Worm (Caenorhabditis elegans) whole organism, L4 larva: ENCODE results near the gene kel-10.

ENCODE experiments used
- D1046.2 ChIP-seq: fragments of 200-800 bp; sonication (Bioruptor generic); IDR thresholded peaks from 2 replicates; pipeline ENCODE4 v1.3.6; 2022; ENCODE audit warnings: missing genetic modification characterization, missing compliant biosample characterization
- F49E8.2 ChIP-seq: sonication (generic microtip); optimal IDR thresholded peaks from 2 replicates; lab custom pipeline; 2016; ENCODE audit warnings: missing compliant biosample characterization, mild to moderate bottlenecking, missing genetic modification characterization, borderline replicate concordance
- Y48G9A.11 ChIP-seq: fragments of 200-800 bp; sonication (Bioruptor generic); IDR thresholded peaks from 2 replicates; pipeline ENCODE4 v1.3.6; 2022; ENCODE audit warnings: missing genetic modification reagents, missing genetic modification characterization, missing compliant biosample characterization
- Y75B8A.6 ChIP-seq: fragments of 200-800 bp; sonication (Bioruptor generic); IDR thresholded peaks from 2 replicates; pipeline ENCODE4 v1.3.6; 2022; ENCODE audit warnings: missing genetic modification reagents, missing genetic modification characterization, missing compliant biosample characterization
- aha-1 ChIP-seq: fragments of 150-350 bp; peaks from one replicate; lab custom pipeline; 2014; ENCODE audit warnings: missing biosample characterization, missing genetic modification characterization
- ceh-20 ChIP-seq: fragments of 200-800 bp; sonication (Bioruptor generic); IDR thresholded peaks from 2 replicates; pipeline ENCODE4 v1.3.6; 2022; ENCODE audit warnings: missing genetic modification reagents, missing genetic modification characterization, missing compliant biosample characterization
- ceh-32 ChIP-seq: sonication (generic microtip); optimal IDR thresholded peaks from 2 replicates; lab custom pipeline; 2016; ENCODE audit warnings: mild to moderate bottlenecking, missing genetic modification characterization, missing compliant biosample characterization; ENCODE audit not compliant: poor library complexity
- ceh-44 ChIP-seq: fragments of 200-800 bp; sonication (Bioruptor generic); IDR thresholded peaks from 2 replicates; pipeline ENCODE4 v1.3.6; 2022; ENCODE audit warnings: missing genetic modification reagents, missing genetic modification characterization, missing compliant biosample characterization
- cey-2 ChIP-seq: sonication (generic microtip); optimal IDR thresholded peaks from 3 replicates; lab custom pipeline; 2017; ENCODE audit warnings: missing genetic modification characterization, mild to moderate bottlenecking, missing compliant biosample characterization, antibody characterized with exemption, borderline replicate concordance; ENCODE audit not compliant: insufficient read depth
- ctbp-1 ChIP-seq: fragments of 200-800 bp; sonication (Bioruptor generic); IDR thresholded peaks from 2 replicates; pipeline ENCODE4 v1.3.6; 2022; ENCODE audit warnings: missing genetic modification reagents, missing genetic modification characterization, missing compliant biosample characterization
- daf-19 ChIP-seq: fragments of 200-800 bp; sonication (Bioruptor generic); conservative IDR thresholded peaks from 2 replicates; pipeline ENCODE4 v1.3.6; 2022; ENCODE audit warnings: missing genetic modification characterization, missing compliant biosample characterization
- dpl-1 ChIP-seq: fragments of 150-350 bp; optimal IDR thresholded peaks from 2 replicates; lab custom pipeline; 2014; ENCODE audit warnings: missing biosample characterization, missing genetic modification reagents, missing genetic modification characterization
- egl-43 ChIP-seq: fragments of 200-800 bp; sonication (Bioruptor generic); IDR thresholded peaks from 2 replicates; pipeline ENCODE4 v1.3.6; 2022; ENCODE audit warnings: missing genetic modification reagents, missing genetic modification characterization, missing compliant biosample characterization
- hif-1 ChIP-seq, 2 experiments: sonication (generic microtip); optimal IDR thresholded peaks; 2 replicates each; lab custom pipeline; 2016 to 2017; ENCODE audit warnings: missing compliant biosample characterization in 2 of 2, missing genetic modification characterization in 2 of 2, missing genetic modification reagents in 2 of 2, missing genotype in 2 of 2, mild to moderate bottlenecking in 1 of 2
- hlh-30 ChIP-seq: sonication (generic microtip); optimal IDR thresholded peaks from 2 replicates; lab custom pipeline; 2017; ENCODE audit warnings: antibody characterized with exemption, mild to moderate bottlenecking, missing genetic modification characterization, missing compliant biosample characterization; ENCODE audit not compliant: insufficient read depth
- jun-1 ChIP-seq: fragments of 150-350 bp; optimal IDR thresholded peaks from 2 replicates; lab custom pipeline; 2014; ENCODE audit warnings: missing biosample characterization, missing genetic modification reagents, missing genetic modification characterization
- lin-15B ChIP-seq: fragments of 150-350 bp; sonication (generic microtip); optimal IDR thresholded peaks from 3 replicates; lab custom pipeline; 2014; ENCODE audit warnings: missing biosample characterization, missing genetic modification characterization
- lin-38 ChIP-seq: fragments of 200-800 bp; sonication (Bioruptor generic); IDR thresholded peaks from 2 replicates; pipeline ENCODE4 v1.3.6; 2022; ENCODE audit warnings: missing genetic modification reagents, missing genetic modification characterization, missing compliant biosample characterization
- lsy-2 ChIP-seq, 2 experiments: fragments of 150-350 bp in 1 of 2; sonication (generic microtip) in 1 of 2; optimal IDR thresholded peaks; 2 replicates each; lab custom pipeline; 2014 to 2017; ENCODE audit warnings: missing biosample characterization in 2 of 2, missing genetic modification characterization in 2 of 2
- madf-9 ChIP-seq: fragments of 200-800 bp; sonication (Bioruptor generic); conservative IDR thresholded peaks from 2 replicates; pipeline ENCODE4 v1.3.6; 2022; ENCODE audit warnings: missing genetic modification reagents, missing genetic modification characterization, missing compliant biosample characterization
- mdl-1 ChIP-seq, 2 experiments: fragments of 150-350 bp in 1 of 2; sonication (generic microtip) in 1 of 2; optimal IDR thresholded peaks; 2 replicates each; lab custom pipeline; 2014 to 2017; ENCODE audit warnings: missing biosample characterization in 2 of 2, missing genetic modification characterization in 2 of 2
- mep-1 ChIP-seq: fragments of 150-350 bp; sonication (generic microtip); optimal IDR thresholded peaks from 3 replicates; lab custom pipeline; 2014; ENCODE audit warnings: missing biosample characterization, missing genetic modification characterization
- mes-2 ChIP-seq: sonication (generic microtip); optimal IDR thresholded peaks from 2 replicates; lab custom pipeline; 2016; ENCODE audit warnings: missing genotype, mild to moderate bottlenecking, missing genetic modification characterization, missing compliant biosample characterization; ENCODE audit not compliant: poor library complexity, severe bottlenecking
- mxl-3 ChIP-seq: fragments of 200-800 bp; sonication (Bioruptor generic); optimal IDR thresholded peaks from 2 replicates; lab custom pipeline; 2018; ENCODE audit warnings: mild to moderate bottlenecking, missing genetic modification characterization, missing compliant biosample characterization
- nhr-10 ChIP-seq: fragments of 150-350 bp; optimal IDR thresholded peaks from 2 replicates; lab custom pipeline; 2014; ENCODE audit warnings: missing biosample characterization, missing genetic modification characterization
- nhr-28 ChIP-seq: fragments of 150-350 bp; optimal IDR thresholded peaks from 2 replicates; lab custom pipeline; 2014; ENCODE audit warnings: missing biosample characterization, missing genetic modification characterization
- nhr-42 ChIP-seq: fragments of 200-800 bp; sonication (Bioruptor generic); IDR thresholded peaks from 2 replicates; pipeline ENCODE4 v1.3.6; 2022; ENCODE audit warnings: missing genetic modification characterization, missing compliant biosample characterization
- nhr-48 ChIP-seq: sonication (generic microtip); optimal IDR thresholded peaks from 2 replicates; lab custom pipeline; 2016; ENCODE audit warnings: mild to moderate bottlenecking, missing genetic modification characterization, missing compliant biosample characterization
- nhr-77 ChIP-seq: fragments of 150-350 bp; optimal IDR thresholded peaks from 2 replicates; lab custom pipeline; 2014; ENCODE audit warnings: missing biosample characterization, missing genetic modification characterization
- rbr-2 ChIP-seq: sonication (generic microtip); optimal IDR thresholded peaks from 2 replicates; lab custom pipeline; 2016; ENCODE audit warnings: missing genotype, missing genetic modification characterization, missing compliant biosample characterization
- set-16 ChIP-seq: fragments of 200-800 bp; sonication (Bioruptor generic); IDR thresholded peaks from 2 replicates; pipeline ENCODE4 v1.3.6; 2022; ENCODE audit warnings: missing genetic modification reagents, missing genetic modification characterization, missing compliant biosample characterization
- snpc-1.2 ChIP-seq: fragments of 200-800 bp; sonication (Bioruptor generic); IDR thresholded peaks from 2 replicates; pipeline ENCODE4 v1.3.6; 2022; ENCODE audit warnings: missing genetic modification reagents, missing genetic modification characterization, missing compliant biosample characterization
- spr-1 ChIP-seq: sonication (generic microtip); optimal IDR thresholded peaks from 2 replicates; lab custom pipeline; 2016; ENCODE audit warnings: mild to moderate bottlenecking, missing genetic modification characterization, missing compliant biosample characterization
- spr-3 ChIP-seq: fragments of 200-800 bp; sonication (Bioruptor generic); optimal IDR thresholded peaks from 2 replicates; lab custom pipeline; 2018; ENCODE audit warnings: mild to moderate bottlenecking, missing genetic modification characterization, missing compliant biosample characterization
- unc-62 ChIP-seq, 3 experiments: fragments of 150-350 bp in 1 of 3; sonication (generic microtip); optimal IDR thresholded peaks in 2 of 3; peaks in 1 of 3; 1 replicate in 1 of 3; 2 replicates in 2 of 3; lab custom pipeline; 2014 to 2017; ENCODE audit warnings: missing biosample characterization in 3 of 3, missing genetic modification characterization in 3 of 3, missing genetic modification reagents in 3 of 3, missing genotype in 1 of 3
- vab-7 ChIP-seq: fragments of 200-800 bp; sonication (Bioruptor generic); IDR thresholded peaks from 2 replicates; pipeline ENCODE4 v1.3.6; 2022; ENCODE audit warnings: missing genetic modification reagents, missing genetic modification characterization, missing compliant biosample characterization
- zag-1 ChIP-seq: fragments of 150-350 bp; optimal IDR thresholded peaks from 2 replicates; lab custom pipeline; 2014; ENCODE audit warnings: missing biosample characterization, missing genetic modification characterization
- zfp-2 ChIP-seq: sonication (generic microtip); optimal IDR thresholded peaks from 2 replicates; lab custom pipeline; 2016; ENCODE audit warnings: mild to moderate bottlenecking, missing genetic modification characterization, missing compliant biosample characterization
- zfp-3 ChIP-seq: fragments of 200-800 bp; sonication (Bioruptor generic); conservative IDR thresholded peaks from 2 replicates; pipeline ENCODE4 v1.3.6; 2022; ENCODE audit warnings: missing genetic modification reagents, missing genetic modification characterization, missing compliant biosample characterization
- ztf-7 ChIP-seq: fragments of 150-350 bp; optimal IDR thresholded peaks from 2 replicates; lab custom pipeline; 2014; ENCODE audit warnings: missing biosample characterization, missing genetic modification characterization

The kel-10 gene

ce11 chrIII:10101352-10101751, at the start of gene kel-10:
Gene kel-10, minus strand, starts transcription at chrIII:10101452.
- TF ChIP-seq mes-2 (tag; lab: Kevin White, UChicago) (no peak), jun-1 (tag; lab: Kevin White, UChicago) (no peak), zfp-3 (GFP tag; lab: Robert Waterston, UW) (no peak), egl-43 (GFP tag; lab: Robert Waterston, UW) (no peak), lin-15B (tag; lab: Kevin White, UChicago) (no peak), snpc-1.2 (GFP tag; lab: Robert Waterston, UW) (no peak), spr-3 (GFP tag; lab: Kevin White, UChicago) (no peak)

ce11 chrIII:10150710-10151109, 49.5 kb upstream of the kel-10 start:
- TF ChIP-seq zag-1 (no peak), ceh-44 (no peak), zfp-2 (tag; lab: Kevin White, UChicago) (no peak), rbr-2 (tag; lab: Kevin White, UChicago) (no peak), dpl-1 (GFP tag; lab: Kevin White, UChicago) (no peak), mdl-1 (tag; optimal IDR thresholded peaks at IDR 0.05; lab: Kevin White, UChicago) (no peak), nhr-48 (tag; lab: Kevin White, UChicago) (peak; percentile 75), lin-38 (GFP tag; lab: Robert Waterston, UW) (no peak), nhr-77 (tag; lab: Kevin White, UChicago) (no peak), lsy-2 (tag; optimal IDR thresholded peaks at IDR 0.05; lab: Kevin White, UChicago) (peak in 1 of 2 experiments; percentile 21), F49E8.2 (tag; lab: Kevin White, UChicago) (no peak), ctbp-1 (GFP tag; lab: Robert Waterston, UW) (no peak), nhr-28 (no peak), D1046.2 (GFP tag; lab: Robert Waterston, UW) (no peak), ceh-20 (GFP tag; lab: Robert Waterston, UW) (0 out of 2 replicates have a peak, but pooled peaks have one; percentile 26), ceh-32 (tag; lab: Kevin White, UChicago) (no peak), vab-7 (GFP tag; lab: Robert Waterston, UW) (no peak), mxl-3 (GFP tag; lab: Kevin White, UChicago) (peak; percentile 31), set-16 (GFP tag; lab: Robert Waterston, UW) (no peak), aha-1 (peak; percentile 98), spr-1 (tag; lab: Kevin White, UChicago) (no peak), hlh-30 (tag; lab: Kevin White, UChicago) (peak; percentile 36)

ce11 chrIII:10149910-10150309, 48.7 kb upstream of the kel-10 start:
- peak; percentile 94 for TF ChIP-seq aha-1
- no peak for TF ChIP-seq spr-1 (tag; lab: Kevin White, UChicago)
- TF ChIP-seq nhr-42 (GFP tag; lab: Robert Waterston, UW), result no peak

- no peak for TF ChIP-seq daf-19
- no peak for TF ChIP-seq hlh-30 (tag; lab: Kevin White, UChicago)
- no peak for TF ChIP-seq Y48G9A.11 (GFP tag; lab: Robert Waterston, UW)
- no peak for TF ChIP-seq ceh-32 (tag; lab: Kevin White, UChicago)
- TF ChIP-seq hif-1 (tag; optimal IDR thresholded peaks at IDR 0.05; lab: Kevin White, UChicago), result no peak
- TF ChIP-seq nhr-10 (tag; lab: Kevin White, UChicago), result no peak
- TF ChIP-seq dpl-1 (GFP tag; lab: Kevin White, UChicago), result no peak
- TF ChIP-seq unc-62 (GFP tag; optimal IDR thresholded peaks at IDR 0.05 in 1 of 2; lab: Kevin White, UChicago), result no peak
- TF ChIP-seq unc-62 (tag; optimal IDR thresholded peaks at IDR 0.05; lab: Kevin White, UChicago), result no peak
- TF ChIP-seq madf-9 (GFP tag; lab: Robert Waterston, UW), result no peak
- TF ChIP-seq Y75B8A.6 (GFP tag; lab: Robert Waterston, UW), result no peak
- no peak for TF ChIP-seq cey-2 (tag; lab: Kevin White, UChicago)
- no peak for TF ChIP-seq mep-1
- no peak for TF ChIP-seq jun-1 (tag; lab: Kevin White, UChicago)
- TF ChIP-seq ztf-7, result no peak
Observed at ce11 chrIII:10146701-10147100, 45.4 kb upstream of the kel-10 start, which contains the start of gene K08E5.1. Gene K08E5.1, minus strand, starts transcription at chrIII:10146801.
